Fruit fly (Drosophila melanogaster): ENCODE results near the gene CG15824.

Gene CG15824

DNA sequence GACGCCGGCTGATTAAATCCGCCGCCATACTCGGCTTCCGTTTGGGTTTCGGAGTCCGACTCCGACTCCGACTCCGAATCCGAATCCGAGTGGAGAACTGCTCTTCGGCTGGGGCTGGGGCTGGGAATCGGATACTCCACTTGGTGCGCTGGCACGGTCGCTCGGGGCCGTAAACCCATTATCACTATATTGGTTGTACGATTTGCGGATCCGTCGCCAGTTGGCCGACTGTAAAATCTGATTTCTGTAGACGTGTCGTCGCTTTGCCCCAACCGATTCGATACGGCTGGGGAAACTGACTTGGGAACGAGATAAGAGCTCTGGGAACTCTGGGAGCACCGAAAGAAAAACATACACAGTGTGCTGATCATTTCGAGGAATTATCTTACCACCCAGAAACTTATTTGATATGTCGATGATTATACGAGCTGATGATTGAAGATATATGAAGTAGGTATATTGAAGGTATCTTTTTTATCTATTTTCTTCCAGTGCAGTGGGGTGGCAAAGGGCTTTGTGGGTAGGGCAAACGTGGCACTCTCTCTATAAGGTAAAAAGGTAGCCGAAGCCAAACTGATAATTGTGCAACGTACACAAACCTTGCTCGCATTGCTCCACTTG, 26.9 kb downstream of the CG15824 start:
- TF ChIP-seq EcR (GFP tag; optimal IDR thresholded peaks at IDR 0.05) (no peak), CG8478 (optimal IDR thresholded peaks at IDR 0.05) (no peak), psq (optimal IDR thresholded peaks at IDR 0.05) (no peak), Dll (optimal IDR thresholded peaks at IDR 0.05) (no peak), usp (GFP tag; optimal IDR thresholded peaks at IDR 0.05) (no peak), pan (optimal IDR thresholded peaks at IDR 0.05) (no peak)

DNA sequence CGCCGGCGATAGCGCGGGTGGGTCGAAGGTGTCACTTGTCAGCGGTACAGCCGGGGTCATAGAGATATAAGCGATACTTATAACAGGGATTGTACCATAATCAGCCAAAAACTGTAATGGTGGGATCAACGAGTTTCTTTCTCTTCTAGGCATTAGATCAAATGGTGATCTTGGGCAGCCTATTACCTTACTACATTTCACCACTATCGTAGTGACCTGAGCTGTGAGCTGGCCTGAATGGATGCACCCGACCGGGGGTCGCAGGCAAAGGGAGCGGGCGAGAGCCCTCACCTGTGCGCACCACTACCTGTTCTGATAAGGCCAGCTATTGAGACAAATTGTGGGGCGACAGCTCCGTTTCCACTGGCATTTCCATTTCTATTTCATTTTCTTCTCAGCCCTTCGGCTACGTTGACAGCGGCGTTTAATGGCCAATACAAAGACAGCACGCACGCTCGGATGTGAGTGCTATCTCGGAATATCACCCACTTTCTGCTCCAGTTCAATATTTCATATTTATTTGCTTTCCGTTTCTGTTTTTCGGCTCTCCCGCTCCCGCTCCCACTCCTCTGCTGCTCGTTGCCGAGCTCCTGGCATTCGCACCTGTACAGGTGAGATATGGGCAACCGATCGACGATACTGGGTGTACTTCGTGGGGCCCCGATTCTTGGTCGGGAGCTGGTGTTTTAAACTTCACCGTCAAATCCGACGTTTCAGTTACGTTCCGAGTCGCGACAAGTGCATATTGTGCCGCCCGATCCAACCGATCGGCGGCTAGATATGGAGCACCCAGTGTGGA, 28.1 kb downstream of the CG15824 start:
- no peak for TF ChIP-seq EcR (GFP tag; optimal IDR thresholded peaks at IDR 0.05)
- TF ChIP-seq psq (optimal IDR thresholded peaks at IDR 0.05): no peak
- TF ChIP-seq usp (GFP tag; optimal IDR thresholded peaks at IDR 0.05): no peak
- TF ChIP-seq Dll (optimal IDR thresholded peaks at IDR 0.05): no peak
- TF ChIP-seq pan (optimal IDR thresholded peaks at IDR 0.05): no peak
- TF ChIP-seq CG8478 (optimal IDR thresholded peaks at IDR 0.05): no peak

DNA sequence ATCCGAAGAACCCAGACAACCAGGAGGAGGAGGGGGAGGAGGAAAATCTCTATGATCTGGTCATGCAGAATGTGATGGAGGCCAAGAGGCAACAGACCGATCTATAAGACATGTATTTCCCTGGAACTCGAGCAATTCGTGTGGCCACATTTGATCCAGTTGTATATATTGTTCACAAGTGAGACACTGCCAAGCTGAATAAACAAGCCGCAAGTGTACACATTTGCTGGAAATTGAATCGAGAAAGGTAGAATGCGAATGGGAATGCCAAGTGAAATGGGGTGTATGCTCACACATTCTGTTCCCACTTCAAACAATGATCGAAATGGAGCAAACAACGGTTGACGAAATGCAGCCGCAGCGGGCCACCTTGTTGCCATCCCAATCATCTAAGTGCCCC, 28.9 kb downstream of the CG15824 start:
- TF ChIP-seq EcR (GFP tag; optimal IDR thresholded peaks at IDR 0.05) (no peak), pan (optimal IDR thresholded peaks at IDR 0.05) (no peak), psq (optimal IDR thresholded peaks at IDR 0.05) (no peak), Dll (optimal IDR thresholded peaks at IDR 0.05) (no peak), CG8478 (optimal IDR thresholded peaks at IDR 0.05) (no peak), usp (GFP tag; optimal IDR thresholded peaks at IDR 0.05) (no peak)

DNA sequence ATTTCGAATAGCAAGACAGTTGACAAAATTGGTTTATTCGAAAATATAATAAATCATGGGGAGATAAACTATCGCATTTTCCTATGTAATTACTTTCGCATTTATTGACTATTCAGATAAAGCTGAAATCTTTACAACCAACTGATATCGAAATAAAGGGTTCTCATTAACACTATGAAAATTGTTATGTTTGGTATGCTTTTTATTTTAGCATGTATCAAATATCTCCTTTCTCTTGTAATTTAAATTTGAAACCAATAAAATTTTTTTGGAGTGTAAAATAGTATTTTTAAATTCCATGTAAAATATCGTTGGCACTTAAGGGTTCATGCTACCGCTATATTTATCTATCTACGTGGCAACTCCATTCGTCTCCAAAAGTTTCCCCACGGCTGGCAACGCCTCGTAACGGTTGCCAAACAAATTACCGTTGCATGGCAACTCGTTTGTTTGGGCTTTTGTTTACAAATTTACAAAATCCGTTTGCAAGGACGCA, 29.8 kb downstream of the CG15824 start, which contains the start of gene CG13949:
CG13949 (plus strand) TSS at position 286 of the 496 bp plus-strand sequence.
- TF ChIP-seq EcR (GFP tag; optimal IDR thresholded peaks at IDR 0.05): no peak
- TF ChIP-seq usp (GFP tag; optimal IDR thresholded peaks at IDR 0.05): no peak
- TF ChIP-seq CG8478 (optimal IDR thresholded peaks at IDR 0.05): no peak
- TF ChIP-seq pan (optimal IDR thresholded peaks at IDR 0.05): no peak
- TF ChIP-seq psq (optimal IDR thresholded peaks at IDR 0.05): no peak
- no peak for TF ChIP-seq Dll (optimal IDR thresholded peaks at IDR 0.05)

DNA sequence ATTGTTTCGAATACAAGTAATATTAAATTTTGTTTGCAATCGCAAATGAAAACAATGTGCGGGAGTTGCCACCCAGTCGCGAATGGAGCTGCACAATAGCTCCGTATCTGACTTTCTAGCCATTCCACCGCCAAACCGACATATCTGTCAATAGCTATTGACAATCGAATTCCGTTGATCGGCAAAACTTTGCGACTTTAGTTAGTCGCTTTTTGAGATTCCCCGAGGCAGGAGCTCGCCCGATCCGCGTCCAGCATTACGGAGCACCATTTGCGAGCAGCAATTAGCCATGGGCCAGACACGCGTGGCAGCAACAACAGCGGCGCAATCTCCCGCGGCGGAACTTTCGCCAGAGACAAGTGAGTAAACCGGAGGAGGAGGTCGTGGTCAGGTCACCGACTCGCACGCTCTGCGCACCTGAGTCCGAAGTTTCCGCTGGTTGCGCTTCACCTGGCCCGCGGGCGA, 32.3 kb downstream of the CG15824 start, which contains the start of the genes CG4291 and kraken:
CG4291 (minus strand) TSS at position 84 of the 465 bp plus-strand sequence.
kraken (plus strand) TSS at position 122 of the 465 bp plus-strand sequence.
- no peak for TF ChIP-seq Dll (optimal IDR thresholded peaks at IDR 0.05)

DNA sequence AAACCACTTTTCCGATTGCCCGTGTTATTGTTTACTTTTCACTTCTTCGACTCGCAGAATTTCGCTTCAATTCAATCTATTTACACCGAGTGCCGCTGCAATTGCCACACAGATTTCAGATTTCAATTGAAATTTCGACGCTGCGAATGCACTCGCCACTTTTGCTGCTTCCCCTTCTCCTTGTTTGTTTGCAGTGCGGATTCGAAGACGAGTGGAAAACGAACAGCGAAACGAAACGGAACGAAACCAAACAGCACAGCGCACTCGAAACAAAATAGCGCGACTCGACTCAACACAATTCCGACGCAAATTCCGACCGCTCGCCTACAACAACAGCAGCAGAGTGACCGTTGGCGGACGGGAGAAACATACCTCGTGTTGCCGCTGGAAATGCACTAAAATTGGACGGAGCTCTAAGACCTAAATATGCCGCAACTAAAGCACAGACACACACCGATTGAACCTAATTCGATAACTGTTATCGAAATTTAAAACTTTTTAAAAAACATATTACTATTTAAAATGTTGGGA, 34.1 kb downstream of the CG15824 start, which contains the start of gene drongo:
drongo (minus strand) TSS at position 345 of the 531 bp plus-strand sequence.
- TF ChIP-seq CG8478 (optimal IDR thresholded peaks at IDR 0.05) (no peak), psq (optimal IDR thresholded peaks at IDR 0.05) (no peak), EcR (GFP tag; optimal IDR thresholded peaks at IDR 0.05) (no peak), usp (GFP tag; optimal IDR thresholded peaks at IDR 0.05) (no peak), Dll (optimal IDR thresholded peaks at IDR 0.05) (no peak), pan (optimal IDR thresholded peaks at IDR 0.05) (no peak)

DNA sequence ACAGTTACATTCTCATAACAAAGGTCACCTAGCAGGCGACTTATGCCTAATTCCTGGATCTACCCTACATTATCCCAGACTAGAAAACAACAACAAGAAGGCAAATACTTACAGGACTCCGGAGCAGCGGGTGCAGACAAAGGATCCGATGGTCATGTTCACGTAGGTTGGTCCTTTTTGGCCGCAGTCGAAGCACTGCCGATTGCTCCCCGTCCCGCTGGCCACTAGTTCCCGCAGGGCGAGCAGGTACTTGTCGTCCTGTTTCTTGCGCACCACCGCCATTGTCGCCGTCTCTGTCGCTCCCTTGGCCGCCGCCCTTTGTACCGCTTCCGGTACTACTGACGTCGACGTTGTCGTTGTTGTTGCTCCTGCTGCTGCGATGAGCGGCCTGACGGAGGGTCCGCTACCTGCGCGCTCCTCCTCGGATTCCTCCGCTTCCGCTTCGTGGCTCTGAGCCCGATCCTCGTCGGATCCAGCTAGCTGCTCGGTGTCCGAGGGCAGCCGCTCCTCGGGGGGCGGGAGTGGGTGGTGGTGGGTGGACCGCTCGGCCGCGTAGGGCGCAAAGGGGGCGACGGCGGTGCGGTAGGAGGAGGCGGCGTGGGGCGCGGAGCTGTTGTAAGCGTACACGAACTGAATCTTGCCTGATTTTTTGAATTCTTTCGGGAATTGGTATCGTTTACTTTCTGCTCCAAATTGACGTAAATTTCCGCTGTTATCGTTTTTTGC, 35.0 kb downstream of the CG15824 start:
- TF ChIP-seq usp (GFP tag; optimal IDR thresholded peaks at IDR 0.05): no peak
- no peak for TF ChIP-seq psq (optimal IDR thresholded peaks at IDR 0.05)
- no peak for TF ChIP-seq CG8478 (optimal IDR thresholded peaks at IDR 0.05)
- TF ChIP-seq EcR (GFP tag; optimal IDR thresholded peaks at IDR 0.05): no peak
- no peak for TF ChIP-seq pan (optimal IDR thresholded peaks at IDR 0.05)
- TF ChIP-seq Dll (optimal IDR thresholded peaks at IDR 0.05): no peak

DNA sequence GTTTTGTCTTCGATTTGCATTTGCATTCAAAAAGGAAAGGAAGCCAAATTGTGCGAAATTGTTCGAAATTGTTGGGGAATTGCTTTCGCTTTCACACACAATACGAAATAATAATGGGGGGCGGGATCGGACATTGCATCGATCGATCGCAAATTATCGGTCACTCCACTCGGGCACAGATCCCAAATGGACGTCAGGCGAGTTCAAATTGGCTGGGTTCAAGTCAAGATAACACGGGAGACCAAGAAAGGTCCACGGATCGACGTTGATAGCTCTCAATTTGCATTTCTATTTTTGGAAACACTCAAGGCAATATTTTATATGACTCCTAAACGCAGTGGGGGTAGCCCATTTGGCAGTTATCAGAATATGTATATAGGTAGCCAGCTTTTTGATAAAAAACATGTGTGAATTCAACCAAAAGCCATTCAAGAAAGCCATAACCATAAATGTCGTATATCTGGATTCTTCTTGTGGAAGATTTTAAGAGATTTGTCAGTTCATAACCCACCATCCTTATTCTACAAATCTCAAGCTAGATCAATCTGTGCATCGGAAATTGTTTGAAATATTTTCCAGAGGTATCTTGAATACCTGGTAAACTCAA, 35.7 kb downstream of the CG15824 start:
- TF ChIP-seq CG8478 (optimal IDR thresholded peaks at IDR 0.05) (no peak), EcR (GFP tag; optimal IDR thresholded peaks at IDR 0.05) (no peak), Dll (optimal IDR thresholded peaks at IDR 0.05) (no peak), pan (optimal IDR thresholded peaks at IDR 0.05) (no peak), psq (optimal IDR thresholded peaks at IDR 0.05) (no peak), usp (GFP tag; optimal IDR thresholded peaks at IDR 0.05) (no peak)

DNA sequence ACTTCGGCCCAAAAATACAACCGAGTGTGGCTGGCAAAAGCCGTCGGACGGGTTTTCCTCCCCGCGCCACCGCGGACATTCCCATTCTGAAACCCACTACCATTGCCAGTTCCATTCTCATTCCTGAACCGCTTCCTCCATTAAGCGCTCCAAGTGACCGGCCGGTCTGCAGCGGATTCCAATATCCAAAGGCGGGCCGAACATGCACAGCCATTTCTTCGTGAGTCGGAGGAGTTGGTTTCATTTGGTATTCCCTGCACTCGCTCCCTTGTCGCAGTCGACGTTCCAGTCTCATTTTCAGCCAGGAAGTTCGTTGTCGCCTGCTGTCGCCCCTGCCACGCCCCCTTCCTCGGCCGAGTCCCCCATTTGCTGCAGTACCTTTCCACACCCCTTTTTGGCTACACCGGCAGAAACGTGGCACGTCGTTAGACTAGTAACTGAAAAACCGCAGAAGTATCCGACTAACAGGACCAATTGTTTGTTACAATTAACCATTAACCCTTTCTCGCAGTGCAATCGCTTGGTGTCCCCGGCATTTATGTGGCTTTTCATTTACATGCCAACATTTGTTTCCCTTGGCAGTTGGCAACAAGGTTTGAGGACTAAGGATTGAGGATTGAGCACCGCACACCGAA, 36.8 kb downstream of the CG15824 start:
- TF ChIP-seq pan (optimal IDR thresholded peaks at IDR 0.05): no peak
- TF ChIP-seq CG8478 (optimal IDR thresholded peaks at IDR 0.05): no peak
- no peak for TF ChIP-seq psq (optimal IDR thresholded peaks at IDR 0.05)
- TF ChIP-seq EcR (GFP tag; optimal IDR thresholded peaks at IDR 0.05): no peak
- no peak for TF ChIP-seq Dll (optimal IDR thresholded peaks at IDR 0.05)
- no peak for TF ChIP-seq usp (GFP tag; optimal IDR thresholded peaks at IDR 0.05)

DNA sequence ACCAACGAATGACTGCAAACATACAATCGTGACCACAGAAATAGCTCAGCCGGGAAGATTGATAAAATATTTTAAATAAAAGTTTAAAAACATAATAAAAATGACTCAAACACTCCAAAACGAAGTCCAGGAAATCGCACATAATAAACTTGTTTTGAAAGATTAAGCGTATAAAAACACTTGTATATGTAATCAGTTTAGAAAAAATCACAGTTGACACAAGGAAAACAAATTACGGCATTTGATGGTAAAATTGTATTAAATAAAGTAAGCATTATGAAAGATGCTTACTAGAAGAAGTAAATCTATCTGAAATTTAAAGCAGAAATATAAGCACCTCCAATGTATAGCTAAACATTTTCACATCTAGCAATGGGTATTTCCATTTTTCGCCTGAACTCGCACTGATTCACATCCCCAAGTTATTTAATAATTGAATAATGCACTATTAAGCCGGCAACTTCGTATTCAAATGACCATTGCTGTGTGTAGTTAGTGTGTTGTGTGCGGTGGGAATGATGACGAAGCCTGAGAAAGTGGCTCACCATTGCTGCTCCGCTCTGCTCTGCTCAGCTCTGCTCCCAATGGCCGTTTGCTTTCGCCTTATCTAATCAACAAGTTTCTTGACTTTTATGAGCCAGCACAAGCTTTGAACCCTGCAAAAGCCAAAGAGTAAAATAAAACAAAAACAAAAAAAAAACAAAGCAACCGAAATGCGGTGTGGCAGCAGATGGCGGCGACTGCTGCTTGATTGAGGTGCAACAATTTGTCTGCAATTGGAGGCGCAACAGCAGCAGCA, 37.6 kb downstream of the CG15824 start:
- TF ChIP-seq pan (optimal IDR thresholded peaks at IDR 0.05) (no peak), EcR (GFP tag; optimal IDR thresholded peaks at IDR 0.05) (no peak), usp (GFP tag; optimal IDR thresholded peaks at IDR 0.05) (no peak), psq (optimal IDR thresholded peaks at IDR 0.05) (no peak), Dll (optimal IDR thresholded peaks at IDR 0.05) (no peak), CG8478 (optimal IDR thresholded peaks at IDR 0.05) (no peak)
